Worm (Caenorhabditis elegans): ENCODE data around the gene F26F12.8.

The F26F12.8 gene

ce11 chrV:5836616-5836982, 25.7 kb downstream of the F26F12.8 start, which contains the start of gene col-140:
TSS of gene col-140 (minus strand) at chrV:5836834.
- TF ChIP-seq dao-5 (tag; optimal IDR thresholded peaks at IDR 0.05) (no peak), W03F9.2 (tag; optimal IDR thresholded peaks at IDR 0.05) (no peak), him-1 (tag; optimal IDR thresholded peaks at IDR 0.05) (no peak)

ce11 chrV:5835979-5836615, 26.2 kb downstream of the F26F12.8 start:
- no peak for TF ChIP-seq dao-5 (tag; optimal IDR thresholded peaks at IDR 0.05)
- no peak for TF ChIP-seq him-1 (tag; optimal IDR thresholded peaks at IDR 0.05)
- no peak for TF ChIP-seq W03F9.2 (tag; optimal IDR thresholded peaks at IDR 0.05)

- TF ChIP-seq dao-5 (tag; optimal IDR thresholded peaks at IDR 0.05) (no peak), W03F9.2 (tag; optimal IDR thresholded peaks at IDR 0.05) (no peak), him-1 (tag; optimal IDR thresholded peaks at IDR 0.05) (no peak)
Measured at ce11 chrV:5835397-5835796, 26.9 kb downstream of the F26F12.8 start.

- TF ChIP-seq W03F9.2 (tag; optimal IDR thresholded peaks at IDR 0.05) (no peak), him-1 (tag; optimal IDR thresholded peaks at IDR 0.05) (no peak), dao-5 (tag; optimal IDR thresholded peaks at IDR 0.05) (no peak)
Measured at ce11 chrV:5833531-5833930, 28.8 kb downstream of the F26F12.8 start, which contains the start of gene srh-76. TSS of gene srh-76 (plus strand) at chrV:5833831.

- TF ChIP-seq him-1 (tag; optimal IDR thresholded peaks at IDR 0.05) (no peak), W03F9.2 (tag; optimal IDR thresholded peaks at IDR 0.05) (no peak)
Measured at ce11 chrV:5832799-5833198, 29.5 kb downstream of the F26F12.8 start.

- TF ChIP-seq W03F9.2 (tag; optimal IDR thresholded peaks at IDR 0.05) (no peak), dao-5 (tag; optimal IDR thresholded peaks at IDR 0.05) (no peak), him-1 (tag; optimal IDR thresholded peaks at IDR 0.05) (no peak)
Measured at ce11 chrV:5831253-5831652, 31.1 kb downstream of the F26F12.8 start.

ce11 chrV:5826592-5826991, 35.7 kb downstream of the F26F12.8 start, which contains the start of gene let-418:
TSS of gene let-418 (plus strand) at chrV:5826833.
- TF ChIP-seq him-1 (tag; optimal IDR thresholded peaks at IDR 0.05) (no peak), W03F9.2 (tag; optimal IDR thresholded peaks at IDR 0.05) (no peak), dao-5 (tag; optimal IDR thresholded peaks at IDR 0.05) (no peak)

- TF ChIP-seq dao-5 (tag; optimal IDR thresholded peaks at IDR 0.05): no peak
- no peak for TF ChIP-seq him-1 (tag; optimal IDR thresholded peaks at IDR 0.05)
- TF ChIP-seq W03F9.2 (tag; optimal IDR thresholded peaks at IDR 0.05): no peak
Measured at ce11 chrV:5825478-5825877, 36.9 kb downstream of the F26F12.8 start.

- no peak for TF ChIP-seq him-1 (tag; optimal IDR thresholded peaks at IDR 0.05)
- TF ChIP-seq W03F9.2 (tag; optimal IDR thresholded peaks at IDR 0.05): no peak
- no peak for TF ChIP-seq dao-5 (tag; optimal IDR thresholded peaks at IDR 0.05)
Measured at ce11 chrV:5822968-5823367, 39.4 kb downstream of the F26F12.8 start.

- TF ChIP-seq dao-5 (tag; optimal IDR thresholded peaks at IDR 0.05) (no peak), W03F9.2 (tag; optimal IDR thresholded peaks at IDR 0.05) (no peak), him-1 (tag; optimal IDR thresholded peaks at IDR 0.05) (no peak)
Measured at ce11 chrV:5821451-5822143, 40.7 kb downstream of the F26F12.8 start.

ce11 chrV:5820401-5820800, 41.9 kb downstream of the F26F12.8 start:
- TF ChIP-seq W03F9.2 (tag; optimal IDR thresholded peaks at IDR 0.05) (no peak), dao-5 (tag; optimal IDR thresholded peaks at IDR 0.05) (no peak), him-1 (tag; optimal IDR thresholded peaks at IDR 0.05) (no peak)

ce11 chrV:5819903-5820302, 42.4 kb downstream of the F26F12.8 start:
- TF ChIP-seq W03F9.2 (tag; optimal IDR thresholded peaks at IDR 0.05) (no peak), him-1 (tag; optimal IDR thresholded peaks at IDR 0.05) (no peak), dao-5 (tag; optimal IDR thresholded peaks at IDR 0.05) (no peak)

ce11 chrV:5816470-5817061, 45.8 kb downstream of the F26F12.8 start:
- TF ChIP-seq dao-5 (tag; optimal IDR thresholded peaks at IDR 0.05) (no peak), W03F9.2 (tag; optimal IDR thresholded peaks at IDR 0.05) (no peak), him-1 (tag; optimal IDR thresholded peaks at IDR 0.05) (no peak)

- TF ChIP-seq W03F9.2 (tag; optimal IDR thresholded peaks at IDR 0.05) (no peak), dao-5 (tag; optimal IDR thresholded peaks at IDR 0.05) (no peak), him-1 (tag; optimal IDR thresholded peaks at IDR 0.05) (no peak)
Measured at ce11 chrV:5813060-5813659, 49.2 kb downstream of the F26F12.8 start, which contains the start of gene ZC250.4. TSS of gene ZC250.4 (minus strand) at chrV:5813137.
